Fruit fly (Drosophila melanogaster) whole organism, prepupa: ENCODE results near the gene CG10650.

ENCODE experiments used
- CG10631 ChIP-seq: fragments of 200-800 bp; sonication (Bioruptor generic); optimal IDR thresholded peaks from 2 replicates; lab custom pipeline; 2016; ENCODE audit warnings: missing biosample characterization, missing genetic modification characterization
- CG10669 ChIP-seq: fragments of 200-800 bp; sonication (Bioruptor generic); optimal IDR thresholded peaks from 3 replicates; lab custom pipeline; 2018; ENCODE audit warnings: missing biosample characterization, mild to moderate bottlenecking, missing genetic modification characterization, moderate library complexity
- CG11294 ChIP-seq: fragments of 200-800 bp; sonication (Bioruptor generic); IDR thresholded peaks from 2 replicates; pipeline ENCODE4 v1.3.6; 2022; ENCODE audit warnings: missing biosample characterization, missing genetic modification characterization
- CG11762 ChIP-seq: fragments of 200-800 bp; sonication (Bioruptor generic); optimal IDR thresholded peaks from 3 replicates; lab custom pipeline; 2016; ENCODE audit warnings: missing biosample characterization, missing genetic modification characterization; ENCODE audit not compliant: insufficient read depth
- CG11902 ChIP-seq: fragments of 200-800 bp; sonication (Bioruptor generic); optimal IDR thresholded peaks from 3 replicates; lab custom pipeline; 2016; ENCODE audit warnings: missing biosample characterization, missing genetic modification characterization
- CG15336 ChIP-seq: fragments of 200-800 bp; sonication (Bioruptor generic); IDR thresholded peaks from 2 replicates; pipeline ENCODE4 v1.3.6; 2022; ENCODE audit warnings: missing biosample characterization, missing genetic modification characterization
- CG1621 ChIP-seq: fragments of 200-800 bp; sonication (Bioruptor generic); optimal IDR thresholded peaks from 3 replicates; lab custom pipeline; 2018; ENCODE audit warnings: missing biosample characterization, mild to moderate bottlenecking, missing genetic modification characterization
- CG16779 ChIP-seq: fragments of 200-800 bp; sonication (Bioruptor generic); optimal IDR thresholded peaks from 3 replicates; lab custom pipeline; 2017; ENCODE audit warnings: missing biosample characterization, mild to moderate bottlenecking, missing genetic modification characterization
- CG3032 ChIP-seq: fragments of 200-800 bp; optimal IDR thresholded peaks from 2 replicates; lab custom pipeline; 2019; ENCODE audit warnings: missing biosample characterization, mild to moderate bottlenecking, missing genetic modification characterization, moderate library complexity
- CG32006 ChIP-seq: fragments of 200-800 bp; sonication (Bioruptor generic); optimal IDR thresholded peaks from 3 replicates; lab custom pipeline; 2017; ENCODE audit warnings: missing biosample characterization, mild to moderate bottlenecking, missing genetic modification characterization
- CG34406 ChIP-seq: fragments of 200-800 bp; sonication (Bioruptor generic); optimal IDR thresholded peaks from 3 replicates; lab custom pipeline; 2016; ENCODE audit warnings: missing biosample characterization, missing genetic modification characterization
- CG3919 ChIP-seq: fragments of 200-800 bp; sonication (Bioruptor generic); optimal IDR thresholded peaks from 3 replicates; lab custom pipeline; 2016; ENCODE audit warnings: missing biosample characterization, missing genetic modification characterization
- CG4318 ChIP-seq: fragments of 200-800 bp; sonication (Bioruptor generic); optimal IDR thresholded peaks from 3 replicates; lab custom pipeline; 2017; ENCODE audit warnings: missing biosample characterization, mild to moderate bottlenecking, missing genetic modification characterization
- CG6163 ChIP-seq: fragments of 200-800 bp; sonication (Bioruptor generic); IDR thresholded peaks from 3 replicates; pipeline ENCODE4 v1.3.6; 2022; ENCODE audit warnings: missing biosample characterization, missing genetic modification characterization
- CG6276 ChIP-seq: fragments of 200-800 bp; sonication (Bioruptor generic); optimal IDR thresholded peaks from 2 replicates; lab custom pipeline; 2017; ENCODE audit warnings: missing biosample characterization, mild to moderate bottlenecking, missing genetic modification characterization
- CG6792 ChIP-seq: fragments of 200-800 bp; sonication (Bioruptor generic); optimal IDR thresholded peaks from 3 replicates; lab custom pipeline; 2016; ENCODE audit warnings: missing biosample characterization, missing genetic modification characterization
- CG6854 ChIP-seq: fragments of 200-800 bp; sonication (Bioruptor generic); optimal IDR thresholded peaks from 2 replicates; lab custom pipeline; 2017; ENCODE audit warnings: missing biosample characterization, mild to moderate bottlenecking, missing genetic modification characterization
- CG7368 ChIP-seq: fragments of 200-800 bp; sonication (Bioruptor generic); optimal IDR thresholded peaks from 3 replicates; lab custom pipeline; 2016; ENCODE audit warnings: missing biosample characterization, missing genetic modification characterization
- CG8119 ChIP-seq: fragments of 200-800 bp; sonication (Bioruptor generic); IDR thresholded peaks from 3 replicates; pipeline ENCODE4 v1.3.6; 2022; ENCODE audit warnings: missing biosample characterization, missing genetic modification characterization
- CG8319 ChIP-seq: fragments of 200-800 bp; sonication (Bioruptor generic); optimal IDR thresholded peaks from 3 replicates; lab custom pipeline; 2016; ENCODE audit warnings: missing biosample characterization, missing genetic modification characterization
- CG9139 ChIP-seq: fragments of 200-800 bp; sonication (Bioruptor generic); optimal IDR thresholded peaks from 3 replicates; lab custom pipeline; 2017; ENCODE audit warnings: missing biosample characterization, mild to moderate bottlenecking, missing genetic modification characterization
- Eip75B ChIP-seq: fragments of 200-800 bp; sonication (Bioruptor generic); optimal IDR thresholded peaks from 3 replicates; lab custom pipeline; 2016; ENCODE audit warnings: missing biosample characterization, missing genetic modification characterization
- Eip78C ChIP-seq: fragments of 200-800 bp; sonication (Bioruptor generic); peaks from one replicate; lab custom pipeline; 2016; ENCODE audit warnings: missing biosample characterization, missing genetic modification characterization
- Eip93F ChIP-seq: fragments of 200-800 bp; sonication (Bioruptor generic); optimal IDR thresholded peaks from 2 replicates; lab custom pipeline; 2016; ENCODE audit warnings: missing biosample characterization, mild to moderate bottlenecking, missing genetic modification characterization
- Ets21C ChIP-seq: fragments of 200-800 bp; sonication (Bioruptor generic); optimal IDR thresholded peaks from 3 replicates; lab custom pipeline; 2016; ENCODE audit warnings: missing biosample characterization, missing genetic modification characterization
- Ets96B ChIP-seq: fragments of 200-800 bp; optimal IDR thresholded peaks from 2 replicates; lab custom pipeline; 2019; ENCODE audit warnings: missing biosample characterization, mild to moderate bottlenecking, missing genetic modification characterization, moderate library complexity
- Hr38 ChIP-seq: sonication (Bioruptor generic); optimal IDR thresholded peaks from 2 replicates; lab custom pipeline; 2016; ENCODE audit warnings: missing biosample characterization, missing genetic modification characterization
- Hr39 ChIP-seq: fragments of 200-800 bp; sonication (Bioruptor generic); optimal IDR thresholded peaks from 2 replicates; lab custom pipeline; 2016; ENCODE audit warnings: missing biosample characterization, missing genetic modification characterization
- Hr4 ChIP-seq: fragments of 200-800 bp; sonication (Bioruptor generic); optimal IDR thresholded peaks from 3 replicates; lab custom pipeline; 2016; ENCODE audit warnings: missing biosample characterization, missing genetic modification characterization
- Lpt ChIP-seq: fragments of 200-800 bp; sonication (Bioruptor generic); optimal IDR thresholded peaks from 3 replicates; lab custom pipeline; 2016; ENCODE audit warnings: missing biosample characterization, missing genetic modification characterization
- Met ChIP-seq: fragments of 200-800 bp; sonication (Bioruptor generic); optimal IDR thresholded peaks from 3 replicates; lab custom pipeline; 2016; ENCODE audit warnings: missing biosample characterization, missing genetic modification characterization
- OdsH ChIP-seq: fragments of 200-800 bp; sonication (Bioruptor generic); optimal IDR thresholded peaks from 3 replicates; lab custom pipeline; 2016; ENCODE audit warnings: missing biosample characterization, missing genetic modification characterization
- Smox ChIP-seq: fragments of 200-800 bp; sonication (Bioruptor generic); optimal IDR thresholded peaks from 3 replicates; lab custom pipeline; 2016; ENCODE audit warnings: missing biosample characterization, missing genetic modification characterization
- Sox14 ChIP-seq: fragments of 200-800 bp; sonication (Bioruptor generic); optimal IDR thresholded peaks from 3 replicates; lab custom pipeline; 2016; ENCODE audit warnings: missing biosample characterization, missing genetic modification characterization
- achi ChIP-seq: fragments of 200-800 bp; sonication (Bioruptor generic); optimal IDR thresholded peaks from 3 replicates; lab custom pipeline; 2016; ENCODE audit warnings: missing biosample characterization, missing genetic modification characterization
- acj6 ChIP-seq: fragments of 200-800 bp; sonication (Bioruptor generic); optimal IDR thresholded peaks from 3 replicates; lab custom pipeline; 2016; ENCODE audit warnings: missing biosample characterization, missing genetic modification characterization
- cyc ChIP-seq: fragments of 200-800 bp; sonication (Bioruptor generic); optimal IDR thresholded peaks from 3 replicates; lab custom pipeline; 2016; ENCODE audit warnings: missing biosample characterization, missing genetic modification characterization
- dac ChIP-seq: fragments of 200-800 bp; sonication (Bioruptor generic); optimal IDR thresholded peaks from 2 replicates; lab custom pipeline; 2017; ENCODE audit warnings: missing biosample characterization, mild to moderate bottlenecking, missing genetic modification characterization
- dsx ChIP-seq: fragments of 200-800 bp; optimal IDR thresholded peaks from 3 replicates; lab custom pipeline; 2019; ENCODE audit warnings: missing biosample characterization, mild to moderate bottlenecking, missing genetic modification characterization, moderate library complexity; ENCODE audit not compliant: poor library complexity, severe bottlenecking
- eg ChIP-seq: fragments of 200-800 bp; sonication (Bioruptor generic); IDR thresholded peaks from 3 replicates; pipeline ENCODE4 v1.3.6; 2022; ENCODE audit warnings: missing biosample characterization, missing genetic modification characterization
- fd59A ChIP-seq: fragments of 200-800 bp; sonication (Bioruptor generic); optimal IDR thresholded peaks from 2 replicates; lab custom pipeline; 2017; ENCODE audit warnings: missing biosample characterization, mild to moderate bottlenecking, missing genetic modification characterization, missing genetic modification reagents
- fd85E ChIP-seq: fragments of 200-800 bp; sonication (Bioruptor generic); optimal IDR thresholded peaks from 3 replicates; lab custom pipeline; 2016; ENCODE audit warnings: missing biosample characterization, missing genetic modification characterization
- lz ChIP-seq: fragments of 200-800 bp; sonication (Bioruptor generic); optimal IDR thresholded peaks from 3 replicates; lab custom pipeline; 2016; ENCODE audit warnings: missing biosample characterization, missing genetic modification characterization
- net ChIP-seq: fragments of 200-800 bp; sonication (Bioruptor generic); optimal IDR thresholded peaks from 3 replicates; lab custom pipeline; 2016; ENCODE audit warnings: missing biosample characterization, missing genetic modification characterization
- pdm3 ChIP-seq: fragments of 200-800 bp; sonication (Bioruptor generic); optimal IDR thresholded peaks from 3 replicates; lab custom pipeline; 2016; ENCODE audit warnings: missing biosample characterization, missing genetic modification characterization
- salr ChIP-seq, 2 experiments: fragments of 200-800 bp; sonication (Bioruptor generic); optimal IDR thresholded peaks; 3 replicates each; lab custom pipeline; 2016 to 2018; ENCODE audit warnings: missing biosample characterization in 2 of 2, missing genetic modification characterization in 2 of 2, mild to moderate bottlenecking in 1 of 2
- spab ChIP-seq: fragments of 200-800 bp; sonication (Bioruptor generic); optimal IDR thresholded peaks from 2 replicates; lab custom pipeline; 2017; ENCODE audit warnings: missing biosample characterization, mild to moderate bottlenecking, missing genetic modification characterization, missing genetic modification reagents
- ss ChIP-seq, 2 experiments: fragments of 200-800 bp; sonication (Bioruptor generic); optimal IDR thresholded peaks; 2 replicates in 1 of 2; 3 replicates in 1 of 2; lab custom pipeline; 2017 to 2018; ENCODE audit warnings: mild to moderate bottlenecking in 2 of 2, missing biosample characterization in 2 of 2, missing genetic modification characterization in 2 of 2, moderate library complexity in 1 of 2
- svp ChIP-seq: fragments of 200-800 bp; sonication (Bioruptor generic); peaks from one replicate; lab custom pipeline; 2016; ENCODE audit warnings: missing biosample characterization, missing genetic modification characterization
- topi ChIP-seq: fragments of 200-800 bp; sonication (Bioruptor generic); optimal IDR thresholded peaks from 3 replicates; lab custom pipeline; 2016; ENCODE audit warnings: missing biosample characterization, missing genetic modification characterization
- vri ChIP-seq: fragments of 200-800 bp; sonication (Bioruptor generic); optimal IDR thresholded peaks from 3 replicates; lab custom pipeline; 2016; ENCODE audit warnings: missing biosample characterization, mild to moderate bottlenecking, missing genetic modification characterization

CG10650 gene

DNA sequence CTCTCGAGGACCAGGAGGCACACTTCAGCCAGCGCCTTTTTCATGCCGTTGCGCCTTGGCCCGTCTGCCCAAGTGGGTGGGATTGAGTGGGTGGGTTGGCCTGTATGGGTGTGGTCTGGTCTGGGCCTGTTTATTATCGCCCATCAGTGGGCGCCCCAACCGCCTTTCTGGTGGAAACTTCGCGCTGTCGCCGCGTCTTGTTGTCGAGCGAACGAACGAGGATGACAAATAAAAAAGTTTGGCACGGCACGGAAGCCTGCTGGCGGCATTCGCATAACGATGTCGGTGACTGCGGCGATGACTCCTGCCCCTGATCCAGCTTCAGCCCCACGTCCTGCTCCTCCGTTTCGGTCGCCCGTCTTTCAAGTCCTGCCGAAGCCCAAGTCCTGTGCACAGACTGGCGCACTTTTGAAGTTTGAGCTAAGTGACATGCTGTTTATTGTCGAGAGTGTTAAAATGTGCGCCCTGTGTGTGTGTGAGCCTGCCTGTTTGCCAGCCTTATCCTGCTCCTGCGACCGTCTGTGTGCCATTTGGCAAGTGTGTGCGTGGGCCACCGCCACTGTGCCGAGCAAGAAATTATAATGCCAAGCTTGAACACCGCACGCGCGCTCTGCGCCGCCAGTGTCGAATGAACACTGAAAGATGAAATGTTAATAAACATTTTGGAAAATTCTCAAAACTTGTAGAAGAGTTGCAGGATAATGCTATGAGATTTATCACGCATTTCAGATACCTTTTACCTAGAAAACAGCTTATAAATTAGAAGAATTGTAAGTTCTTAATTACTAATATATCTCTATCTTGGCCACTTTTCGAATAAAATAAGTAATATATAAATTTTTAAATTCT is 18.5 kb upstream of the CG10650 start:
- TF ChIP-seq vri (no peak), CG9139 (GFP tag; lab: Kevin White, UChicago) (peak; percentile 33), Hr4 (GFP tag; lab: Kevin White, UChicago) (peak; percentile 39), lz (GFP tag; lab: Kevin White, UChicago) (peak; percentile 22), CG15336 (GFP tag; lab: Robert Waterston, UW) (peak; percentile 47), CG32006 (GFP tag; lab: Kevin White, UChicago) (peak; percentile 58), acj6 (GFP tag; lab: Kevin White, UChicago) (peak; percentile 49), Lpt (GFP tag; lab: Kevin White, UChicago) (no peak), net (GFP tag; lab: Kevin White, UChicago) (no peak), spab (GFP tag; lab: Kevin White, UChicago) (peak; percentile 48), CG4318 (GFP tag; lab: Kevin White, UChicago) (peak; percentile 15), Hr39 (GFP tag; lab: Kevin White, UChicago) (no peak), CG6163 (GFP tag; lab: Robert Waterston, UW) (no peak), CG6792 (GFP tag; lab: Kevin White, UChicago) (peak; percentile 29), Ets21C (GFP tag; lab: Kevin White, UChicago) (no peak), CG8319 (GFP tag; lab: Kevin White, UChicago) (no peak), cyc (GFP tag; lab: Kevin White, UChicago) (peak; percentile 11), OdsH (GFP tag; lab: Kevin White, UChicago) (peak; percentile 52), CG6276 (peak; percentile 39), salr (GFP tag; optimal IDR thresholded peaks at IDR 0.05; lab: Kevin White, UChicago) (peak in 1 of 2 experiments; percentile 35), fd59A (GFP tag; lab: Kevin White, UChicago) (peak; percentile 23), fd85E (GFP tag; lab: Kevin White, UChicago) (no peak), dac (GFP tag; lab: Kevin White, UChicago) (no peak), CG34406 (peak; percentile 19), Smox (GFP tag; lab: Kevin White, UChicago) (peak; percentile 28), CG10669 (peak; percentile 59), CG16779 (tag; lab: Kevin White, UChicago) (peak; percentile 10), Sox14 (GFP tag; lab: Kevin White, UChicago) (no peak), Eip93F (GFP tag; lab: Kevin White, UChicago) (no peak), dsx (GFP tag; lab: Kevin White, UChicago) (peak; percentile 61), CG11294 (GFP tag; lab: Robert Waterston, UW) (no peak), CG7368 (GFP tag; lab: Kevin White, UChicago) (no peak), CG8119 (GFP tag; lab: Robert Waterston, UW) (peak; percentile 40; the same call in 1 of the 3 replicates), achi (GFP tag; lab: Kevin White, UChicago) (peak; percentile 38), CG3032 (tag; lab: Kevin White, UChicago) (peak; percentile 66), CG6854 (GFP tag; lab: Kevin White, UChicago) (no peak), Eip75B (GFP tag; lab: Kevin White, UChicago) (peak; percentile 14), CG11762 (GFP tag; lab: Kevin White, UChicago) (peak; percentile 28), topi (GFP tag; lab: Kevin White, UChicago) (peak; percentile 34), pdm3 (GFP tag; lab: Kevin White, UChicago) (peak; percentile 19), CG10631 (peak; percentile 41), Met (peak; percentile 11), Eip78C (peak; percentile 86), Hr38 (GFP tag; lab: Kevin White, UChicago) (no peak), svp (GFP tag; lab: Kevin White, UChicago) (peak; percentile 73), Ets96B (tag; lab: Kevin White, UChicago) (peak; percentile 62), eg (no peak), CG11902 (no peak), ss (GFP tag; optimal IDR thresholded peaks at IDR 0.05; lab: Kevin White, UChicago) (peak; percentile 55 to 66), CG1621 (tag; lab: Kevin White, UChicago) (no peak), CG3919 (GFP tag; lab: Kevin White, UChicago) (peak; percentile 30)
